Fruit fly (Drosophila melanogaster): ENCODE measurements around the gene Manf.

Manf gene

dm6 chr3R:16359098-16359497, 9.9 kb downstream of the Manf start, which contains the start of gene CG17931 (continued):
- peak; percentile 27 for TF ChIP-seq Abd-B (GFP tag; optimal IDR thresholded peaks at IDR 0.05)
- peak; percentile 37 for TF ChIP-seq grau (tag; optimal IDR thresholded peaks at IDR 0.05)
- TF ChIP-seq Xrp1 (GFP tag; IDR thresholded peaks at IDR 0.05) = no peak
- TF ChIP-seq CG6683 (GFP tag; optimal IDR thresholded peaks at IDR 0.05) = no peak
- TF ChIP-seq CG30020 (tag; optimal IDR thresholded peaks at IDR 0.05) = peak; percentile 50
- no peak for TF ChIP-seq Dek (tag; optimal IDR thresholded peaks at IDR 0.05)
- TF ChIP-seq usp (GFP tag; optimal IDR thresholded peaks at IDR 0.05) = no peak
- TF ChIP-seq CG14667 (GFP tag; IDR thresholded peaks at IDR 0.05) = no peak
- no peak for TF ChIP-seq ham (GFP tag; IDR thresholded peaks at IDR 0.05)
- no peak for TF ChIP-seq Ptx1 (GFP tag; IDR thresholded peaks at IDR 0.05)
- TF ChIP-seq CG13624 (GFP tag; optimal IDR thresholded peaks at IDR 0.05) = no peak
- TF ChIP-seq gcm2 (GFP tag; optimal IDR thresholded peaks at IDR 0.05) = no peak
- no peak for TF ChIP-seq Oaz (GFP tag; IDR thresholded peaks at IDR 0.05)
- no peak for TF ChIP-seq CG9817 (tag; optimal IDR thresholded peaks at IDR 0.05)
- TF ChIP-seq CG6254 (GFP tag; optimal IDR thresholded peaks at IDR 0.05) = no peak
- TF ChIP-seq otp (GFP tag; IDR thresholded peaks at IDR 0.05) = no peak
- no peak for TF ChIP-seq Ets65A (GFP tag)
- TF ChIP-seq sob (GFP tag; IDR thresholded peaks at IDR 0.05) = no peak
- no peak for TF ChIP-seq Elba2 (GFP tag; optimal IDR thresholded peaks at IDR 0.05)
- peak; percentile 5 for TF ChIP-seq HmgD (GFP tag; optimal IDR thresholded peaks at IDR 0.05)
- TF ChIP-seq CG4730 (GFP tag; IDR thresholded peaks at IDR 0.05) = no peak
- peak; percentile 27 for TF ChIP-seq CrebB (tag; optimal IDR thresholded peaks at IDR 0.05)
- peak; percentile 78 for TF ChIP-seq CG12659 (GFP tag; optimal IDR thresholded peaks at IDR 0.05)
- TF ChIP-seq nau (GFP tag; optimal IDR thresholded peaks at IDR 0.05) = no peak
- no peak for TF ChIP-seq CG9932 (GFP tag; IDR thresholded peaks at IDR 0.05)
- TF ChIP-seq nerfin-1 (tag; optimal IDR thresholded peaks at IDR 0.05) = no peak
- TF ChIP-seq CG9876 (GFP tag; optimal IDR thresholded peaks at IDR 0.05) = no peak
- no peak for TF ChIP-seq CG1529 (GFP tag; optimal IDR thresholded peaks at IDR 0.05)
- TF ChIP-seq MTF-1 (GFP tag; optimal IDR thresholded peaks at IDR 0.05; ENCODE audit: borderline replicate concordance) = no peak
- TF ChIP-seq CG14965 (GFP tag; optimal IDR thresholded peaks at IDR 0.05; ENCODE audit: borderline replicate concordance) = no peak
- TF ChIP-seq Pdp1 (GFP tag; optimal IDR thresholded peaks at IDR 0.05) = peak in 1 of 2 experiments; percentile 58
- no peak for TF ChIP-seq ase (GFP tag; IDR thresholded peaks at IDR 0.05)
- TF ChIP-seq Dp (GFP tag; optimal IDR thresholded peaks at IDR 0.05) = peak; percentile 88
- TF ChIP-seq CG4617 (GFP tag; optimal IDR thresholded peaks at IDR 0.05; ENCODE audit: borderline replicate concordance) = peak; percentile 97
- TF ChIP-seq salm (tag; optimal IDR thresholded peaks at IDR 0.05) = no peak
- TF ChIP-seq lab (GFP tag; optimal IDR thresholded peaks at IDR 0.05) = no peak
- TF ChIP-seq CG16779 (GFP tag; IDR thresholded peaks at IDR 0.05) = no peak
- TF ChIP-seq MBD-R2 (GFP tag; IDR thresholded peaks at IDR 0.05) = peak; percentile 83
- peak; percentile 36 for TF ChIP-seq CG12391 (tag; optimal IDR thresholded peaks at IDR 0.05)
- TF ChIP-seq CG1603 (tag; optimal IDR thresholded peaks at IDR 0.05) = peak; percentile 86
- no peak for TF ChIP-seq CG11398 (GFP tag; optimal IDR thresholded peaks at IDR 0.05)
- no peak for TF ChIP-seq gt (GFP tag; IDR thresholded peaks at IDR 0.05)
- no peak for TF ChIP-seq CG15269 (tag; optimal IDR thresholded peaks at IDR 0.05)
- peak; percentile 49 for TF ChIP-seq BEAF-32 (GFP tag; optimal IDR thresholded peaks at IDR 0.05)
- TF ChIP-seq Dref (GFP tag; IDR thresholded peaks at IDR 0.05) = peak; percentile 53
- TF ChIP-seq pnt (GFP tag; optimal IDR thresholded peaks at IDR 0.05) = no peak
- TF ChIP-seq fru (optimal IDR thresholded peaks at IDR 0.05) = no peak
- no peak for TF ChIP-seq CG13775 (GFP tag; optimal IDR thresholded peaks at IDR 0.05)
- no peak for TF ChIP-seq dmrt11E (tag; optimal IDR thresholded peaks at IDR 0.05)
- no peak for TF ChIP-seq CG4360 (GFP tag; IDR thresholded peaks at IDR 0.05)
- TF ChIP-seq stc (GFP tag; IDR thresholded peaks at IDR 0.05) = no peak
- no peak for TF ChIP-seq aop (GFP tag; IDR thresholded peaks at IDR 0.05)
